Worm (Caenorhabditis elegans) whole organism, L4 larva: ENCODE data around the gene col-13.

Experiments used
- D1046.2 ChIP-seq: fragments of 200-800 bp; sonication (Bioruptor generic); IDR thresholded peaks from 2 replicates; pipeline ENCODE4 v1.3.6; 2022; ENCODE audit warnings: missing genetic modification characterization, missing compliant biosample characterization
- F37D6.2 ChIP-seq: sonication (generic microtip); optimal IDR thresholded peaks from 2 replicates; lab custom pipeline; 2016; ENCODE audit warnings: mild to moderate bottlenecking, missing genetic modification characterization, missing compliant biosample characterization
- F44E2.7 ChIP-seq: fragments of 200-800 bp; sonication (Bioruptor generic); IDR thresholded peaks from 2 replicates; pipeline ENCODE4 v2.1.2; 2022; ENCODE audit warnings: missing genetic modification characterization, missing compliant biosample characterization
- T20F7.1 ChIP-seq: fragments of 200-800 bp; sonication (Bioruptor generic); optimal IDR thresholded peaks from 2 replicates; lab custom pipeline; 2018; ENCODE audit warnings: mild to moderate bottlenecking, missing genetic modification characterization, missing compliant biosample characterization
- T26A8.4 ChIP-seq: fragments of 200-800 bp; sonication (Bioruptor generic); IDR thresholded peaks from 2 replicates; pipeline ENCODE4 v1.3.6; 2022; ENCODE audit warnings: missing genetic modification characterization, missing compliant biosample characterization
- Y5F2A.4 ChIP-seq: fragments of 200-800 bp; sonication (Bioruptor generic); optimal IDR thresholded peaks from 2 replicates; lab custom pipeline; 2018; ENCODE audit warnings: mild to moderate bottlenecking, missing genetic modification characterization, missing compliant biosample characterization
- ZK337.2 ChIP-seq: fragments of 200-800 bp; sonication (Bioruptor generic); IDR thresholded peaks from 2 replicates; pipeline ENCODE4 v1.3.6; 2022; ENCODE audit warnings: missing genetic modification reagents, missing genetic modification characterization, missing compliant biosample characterization
- arid-1 ChIP-seq: fragments of 200-800 bp; sonication (Bioruptor generic); conservative IDR thresholded peaks from 2 replicates; pipeline ENCODE4 v1.3.6; 2022; ENCODE audit warnings: missing genetic modification reagents, missing genetic modification characterization, missing compliant biosample characterization
- attf-4 ChIP-seq: sonication (generic microtip); optimal IDR thresholded peaks from 3 replicates; lab custom pipeline; 2017; ENCODE audit warnings: missing biosample characterization, missing genetic modification characterization
- ceh-28 ChIP-seq: fragments of 150-350 bp; optimal IDR thresholded peaks from 2 replicates; lab custom pipeline; 2014; ENCODE audit warnings: missing biosample characterization, missing genetic modification reagents, missing genetic modification characterization
- ceh-62 ChIP-seq: sonication (generic microtip); optimal IDR thresholded peaks from 2 replicates; lab custom pipeline; 2017; ENCODE audit warnings: missing biosample characterization, missing genetic modification characterization
- ctbp-1 ChIP-seq: fragments of 200-800 bp; sonication (Bioruptor generic); IDR thresholded peaks from 2 replicates; pipeline ENCODE4 v1.3.6; 2022; ENCODE audit warnings: missing genetic modification reagents, missing genetic modification characterization, missing compliant biosample characterization
- daf-19 ChIP-seq: fragments of 200-800 bp; sonication (Bioruptor generic); conservative IDR thresholded peaks from 2 replicates; pipeline ENCODE4 v1.3.6; 2022; ENCODE audit warnings: missing genetic modification characterization, missing compliant biosample characterization
- daf-8 ChIP-seq: fragments of 200-800 bp; sonication (Bioruptor generic); IDR thresholded peaks from 2 replicates; pipeline ENCODE4 v1.3.6; 2022; ENCODE audit warnings: missing genetic modification characterization, missing compliant biosample characterization
- dmd-8 ChIP-seq: fragments of 200-800 bp; sonication (Bioruptor generic); IDR thresholded peaks from 2 replicates; pipeline ENCODE4 v1.3.6; 2022; ENCODE audit warnings: missing genetic modification characterization, missing compliant biosample characterization
- duxl-1 ChIP-seq: sonication (generic microtip); optimal IDR thresholded peaks from 2 replicates; lab custom pipeline; 2016; ENCODE audit warnings: mild to moderate bottlenecking, missing genetic modification characterization, moderate library complexity, missing compliant biosample characterization; ENCODE audit not compliant: poor library complexity
- dve-1 ChIP-seq: sonication (generic microtip); optimal IDR thresholded peaks from 2 replicates; lab custom pipeline; 2017; ENCODE audit warnings: antibody characterized with exemption, mild to moderate bottlenecking, missing genetic modification characterization, missing compliant biosample characterization; ENCODE audit not compliant: insufficient read depth
- egl-27 ChIP-seq: sonication (generic microtip); optimal IDR thresholded peaks from 3 replicates; lab custom pipeline; 2017; ENCODE audit warnings: missing biosample characterization, missing genetic modification reagents, missing genetic modification characterization
- fkh-10 ChIP-seq: fragments of 150-350 bp; optimal IDR thresholded peaks from 2 replicates; lab custom pipeline; 2014; ENCODE audit warnings: missing biosample characterization, missing genetic modification reagents, missing genetic modification characterization
- fos-1 ChIP-seq: fragments of 150-350 bp; optimal IDR thresholded peaks from 2 replicates; lab custom pipeline; 2014; ENCODE audit warnings: missing biosample characterization, missing genetic modification characterization
- hif-1 ChIP-seq, 2 experiments: sonication (generic microtip); optimal IDR thresholded peaks; 2 replicates each; lab custom pipeline; 2016 to 2017; ENCODE audit warnings: missing compliant biosample characterization in 2 of 2, missing genetic modification characterization in 2 of 2, missing genetic modification reagents in 2 of 2, missing genotype in 2 of 2, mild to moderate bottlenecking in 1 of 2
- hlh-30 ChIP-seq: sonication (generic microtip); optimal IDR thresholded peaks from 2 replicates; lab custom pipeline; 2017; ENCODE audit warnings: antibody characterized with exemption, mild to moderate bottlenecking, missing genetic modification characterization, missing compliant biosample characterization; ENCODE audit not compliant: insufficient read depth
- lim-7 ChIP-seq: fragments of 200-800 bp; sonication (Bioruptor generic); IDR thresholded peaks from 2 replicates; pipeline ENCODE4 v1.3.6; 2022; ENCODE audit warnings: missing genetic modification characterization, missing compliant biosample characterization
- lin-1 ChIP-seq: fragments of 200-800 bp; sonication (Bioruptor generic); IDR thresholded peaks from 2 replicates; pipeline ENCODE4 v1.3.6; 2022; ENCODE audit warnings: missing genetic modification reagents, missing genetic modification characterization, missing compliant biosample characterization
- lin-13 ChIP-seq: fragments of 150-350 bp; optimal IDR thresholded peaks from 2 replicates; lab custom pipeline; 2014; ENCODE audit warnings: missing biosample characterization, missing genetic modification reagents, missing genetic modification characterization
- lin-15B ChIP-seq: fragments of 150-350 bp; sonication (generic microtip); optimal IDR thresholded peaks from 3 replicates; lab custom pipeline; 2014; ENCODE audit warnings: missing biosample characterization, missing genetic modification characterization
- lir-3 ChIP-seq: sonication (generic microtip); optimal IDR thresholded peaks from 2 replicates; lab custom pipeline; 2016; ENCODE audit warnings: mild to moderate bottlenecking, missing genetic modification characterization, missing compliant biosample characterization
- lsy-2 ChIP-seq, 2 experiments: fragments of 150-350 bp in 1 of 2; sonication (generic microtip) in 1 of 2; optimal IDR thresholded peaks; 2 replicates each; lab custom pipeline; 2014 to 2017; ENCODE audit warnings: missing biosample characterization in 2 of 2, missing genetic modification characterization in 2 of 2
- mes-2 ChIP-seq: sonication (generic microtip); optimal IDR thresholded peaks from 2 replicates; lab custom pipeline; 2016; ENCODE audit warnings: missing genotype, mild to moderate bottlenecking, missing genetic modification characterization, missing compliant biosample characterization; ENCODE audit not compliant: poor library complexity, severe bottlenecking
- mxl-2 ChIP-seq: fragments of 200-800 bp; sonication (Bioruptor generic); conservative IDR thresholded peaks from 2 replicates; pipeline ENCODE4 v1.3.6; 2022; ENCODE audit warnings: missing genetic modification reagents, missing genetic modification characterization, missing compliant biosample characterization
- mxl-3 ChIP-seq: fragments of 200-800 bp; sonication (Bioruptor generic); optimal IDR thresholded peaks from 2 replicates; lab custom pipeline; 2018; ENCODE audit warnings: mild to moderate bottlenecking, missing genetic modification characterization, missing compliant biosample characterization
- nhr-10 ChIP-seq: fragments of 150-350 bp; optimal IDR thresholded peaks from 2 replicates; lab custom pipeline; 2014; ENCODE audit warnings: missing biosample characterization, missing genetic modification characterization
- nhr-237 ChIP-seq: sonication (generic microtip); optimal IDR thresholded peaks from 2 replicates; lab custom pipeline; 2017; ENCODE audit warnings: missing biosample characterization, missing genetic modification characterization
- nhr-28 ChIP-seq: fragments of 150-350 bp; optimal IDR thresholded peaks from 2 replicates; lab custom pipeline; 2014; ENCODE audit warnings: missing biosample characterization, missing genetic modification characterization
- nhr-48 ChIP-seq: sonication (generic microtip); optimal IDR thresholded peaks from 2 replicates; lab custom pipeline; 2016; ENCODE audit warnings: mild to moderate bottlenecking, missing genetic modification characterization, missing compliant biosample characterization
- nhr-77 ChIP-seq: fragments of 150-350 bp; optimal IDR thresholded peaks from 2 replicates; lab custom pipeline; 2014; ENCODE audit warnings: missing biosample characterization, missing genetic modification characterization
- pha-4 ChIP-seq, 2 experiments: fragments of 150-350 bp in 1 of 2; fragments of 200-800 bp in 1 of 2; sonication (Bioruptor generic) in 1 of 2; IDR thresholded peaks in 1 of 2; optimal IDR thresholded peaks in 1 of 2; 2 replicates each; pipeline versions ENCODE4 v1.3.6 to Lab custom; 2014 to 2022; ENCODE audit warnings: missing genetic modification characterization in 2 of 2, missing genetic modification reagents in 2 of 2, missing biosample characterization in 1 of 2, missing compliant biosample characterization in 1 of 2
- pqm-1 ChIP-seq: sonication (generic microtip); optimal IDR thresholded peaks from 2 replicates; lab custom pipeline; 2017; ENCODE audit warnings: missing biosample characterization, missing genetic modification characterization
- skn-1 ChIP-seq: fragments of 150-350 bp; optimal IDR thresholded peaks from 2 replicates; lab custom pipeline; 2014; ENCODE audit warnings: missing biosample characterization, missing genetic modification characterization
- snpc-1.2 ChIP-seq: fragments of 200-800 bp; sonication (Bioruptor generic); IDR thresholded peaks from 2 replicates; pipeline ENCODE4 v1.3.6; 2022; ENCODE audit warnings: missing genetic modification reagents, missing genetic modification characterization, missing compliant biosample characterization
- spr-1 ChIP-seq: sonication (generic microtip); optimal IDR thresholded peaks from 2 replicates; lab custom pipeline; 2016; ENCODE audit warnings: mild to moderate bottlenecking, missing genetic modification characterization, missing compliant biosample characterization
- spr-3 ChIP-seq: fragments of 200-800 bp; sonication (Bioruptor generic); optimal IDR thresholded peaks from 2 replicates; lab custom pipeline; 2018; ENCODE audit warnings: mild to moderate bottlenecking, missing genetic modification characterization, missing compliant biosample characterization
- tra-1 ChIP-seq: fragments of 200-800 bp; sonication (Bioruptor generic); IDR thresholded peaks from 2 replicates; pipeline ENCODE4 v1.3.6; 2022; ENCODE audit warnings: missing genetic modification reagents, missing genetic modification characterization, missing compliant biosample characterization
- unc-130 ChIP-seq: sonication (generic microtip); optimal IDR thresholded peaks from 2 replicates; lab custom pipeline; 2016; ENCODE audit warnings: missing genetic modification reagents, missing genetic modification characterization, missing compliant biosample characterization
- vab-7 ChIP-seq: fragments of 200-800 bp; sonication (Bioruptor generic); IDR thresholded peaks from 2 replicates; pipeline ENCODE4 v1.3.6; 2022; ENCODE audit warnings: missing genetic modification reagents, missing genetic modification characterization, missing compliant biosample characterization
- zag-1 ChIP-seq: fragments of 150-350 bp; optimal IDR thresholded peaks from 2 replicates; lab custom pipeline; 2014; ENCODE audit warnings: missing biosample characterization, missing genetic modification characterization
- zfp-2 ChIP-seq: sonication (generic microtip); optimal IDR thresholded peaks from 2 replicates; lab custom pipeline; 2016; ENCODE audit warnings: mild to moderate bottlenecking, missing genetic modification characterization, missing compliant biosample characterization
- zip-11 ChIP-seq: fragments of 200-800 bp; sonication (Bioruptor generic); IDR thresholded peaks from 2 replicates; pipeline ENCODE4 v1.3.6; 2022; ENCODE audit warnings: missing genetic modification characterization, missing compliant biosample characterization
- zip-2 ChIP-seq: fragments of 150-350 bp; optimal IDR thresholded peaks from 2 replicates; lab custom pipeline; 2014; ENCODE audit warnings: missing biosample characterization, missing genetic modification characterization
- ztf-11 ChIP-seq: fragments of 150-350 bp; optimal IDR thresholded peaks from 2 replicates; lab custom pipeline; 2014; ENCODE audit warnings: missing biosample characterization, missing genetic modification characterization

Gene col-13

DNA sequence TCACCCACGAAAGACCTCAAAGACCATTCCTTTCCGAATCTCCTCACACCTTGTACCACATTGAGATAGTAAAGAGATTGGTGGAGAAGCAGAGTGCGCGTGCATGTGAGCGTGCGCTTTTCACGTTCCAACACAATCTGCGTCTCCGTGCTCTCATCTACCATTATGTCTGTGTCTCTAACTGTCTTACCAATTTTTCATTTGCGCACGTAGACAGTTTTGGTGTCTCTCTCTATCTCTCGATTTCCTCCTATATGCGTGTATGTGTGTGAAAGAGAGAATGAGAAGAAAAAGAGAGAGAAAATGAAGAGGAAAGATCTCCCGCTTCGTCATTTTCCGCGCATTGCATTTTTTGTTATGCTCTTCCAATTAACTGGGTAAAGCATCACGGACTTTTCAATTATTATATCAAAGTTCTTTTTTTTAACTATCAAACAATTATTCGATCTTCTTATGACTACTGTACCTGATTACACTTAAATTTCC, 44.9 kb upstream of the col-13 start (continued):
- peak; percentile 75 for TF ChIP-seq pha-4 (GFP tag; IDR thresholded peaks at IDR 0.05; lab: Robert Waterston, UW)
- peak; percentile 89 for TF ChIP-seq pha-4 (tag; optimal IDR thresholded peaks at IDR 0.05; lab: Kevin White, UChicago)
- TF ChIP-seq lim-7 (GFP tag; lab: Robert Waterston, UW): no peak
- TF ChIP-seq vab-7: peak; percentile 60; the same call in 1 of the 2 replicates
- TF ChIP-seq hlh-30 (tag; lab: Kevin White, UChicago): peak; percentile 98
- no peak for TF ChIP-seq Y5F2A.4 (GFP tag; lab: Kevin White, UChicago)
- peak; percentile 79 for TF ChIP-seq F37D6.2 (tag; lab: Kevin White, UChicago)
- no peak for TF ChIP-seq daf-19 (GFP tag; lab: Robert Waterston, UW)
- peak; percentile 89 for TF ChIP-seq nhr-77
- TF ChIP-seq mxl-2 (GFP tag; lab: Robert Waterston, UW): peak; percentile 73
- peak; percentile 96 for TF ChIP-seq nhr-28 (tag; lab: Kevin White, UChicago)
- TF ChIP-seq ceh-62 (tag; lab: Kevin White, UChicago): no peak
- TF ChIP-seq unc-130: no peak
- TF ChIP-seq nhr-10 (tag; lab: Kevin White, UChicago): peak; percentile 89
- TF ChIP-seq T26A8.4 (GFP tag; lab: Robert Waterston, UW): peak; percentile 84
- TF ChIP-seq duxl-1 (tag; lab: Kevin White, UChicago): peak; percentile 83
- TF ChIP-seq F44E2.7: no peak
- TF ChIP-seq dmd-8 (GFP tag; lab: Robert Waterston, UW): 0 out of 2 replicates have a peak, but pooled peaks have one; percentile 39
- no peak for TF ChIP-seq D1046.2 (GFP tag; lab: Robert Waterston, UW)
- TF ChIP-seq zip-2: peak; percentile 52
- no peak for TF ChIP-seq attf-4 (tag; lab: Kevin White, UChicago)
- peak; percentile 2 for TF ChIP-seq zfp-2 (tag; lab: Kevin White, UChicago)
- TF ChIP-seq hif-1 (tag; optimal IDR thresholded peaks at IDR 0.05; lab: Kevin White, UChicago): peak; percentile 98 to 100
- peak; percentile 97 for TF ChIP-seq dve-1 (tag; lab: Kevin White, UChicago)
- peak; percentile 83 for TF ChIP-seq tra-1 (GFP tag; lab: Robert Waterston, UW)
- TF ChIP-seq skn-1: peak; percentile 59
- peak; percentile 6 for TF ChIP-seq pqm-1 (tag; lab: Kevin White, UChicago)
- peak; percentile 13 for TF ChIP-seq fos-1 (tag; lab: Kevin White, UChicago)
- TF ChIP-seq egl-27: peak; percentile 14
- no peak for TF ChIP-seq daf-8
- peak; percentile 92 for TF ChIP-seq mxl-3 (GFP tag; lab: Kevin White, UChicago)
- no peak for TF ChIP-seq ztf-11 (tag; lab: Kevin White, UChicago)
- no peak for TF ChIP-seq lir-3 (tag; lab: Kevin White, UChicago)
- TF ChIP-seq mes-2 (tag; lab: Kevin White, UChicago): peak; percentile 81
- TF ChIP-seq zip-11 (GFP tag; lab: Robert Waterston, UW): no peak
- TF ChIP-seq lin-15B (tag; lab: Kevin White, UChicago): no peak
- peak; percentile 48 for TF ChIP-seq spr-1 (tag; lab: Kevin White, UChicago)
- TF ChIP-seq nhr-48 (tag; lab: Kevin White, UChicago): peak; percentile 93
- TF ChIP-seq ctbp-1: peak; percentile 94
- TF ChIP-seq ceh-28: peak; percentile 46
- TF ChIP-seq nhr-237: peak; percentile 25
- TF ChIP-seq spr-3 (GFP tag; lab: Kevin White, UChicago): peak; percentile 23
- no peak for TF ChIP-seq ZK337.2 (GFP tag; lab: Robert Waterston, UW)
- peak; percentile 91 for TF ChIP-seq fkh-10 (GFP tag; lab: Kevin White, UChicago)
- TF ChIP-seq arid-1: peak; percentile 82
- no peak for TF ChIP-seq zag-1 (tag; lab: Kevin White, UChicago)
- peak; percentile 74; the same call in 1 of the 2 replicates for TF ChIP-seq lin-1 (GFP tag; lab: Robert Waterston, UW)
- TF ChIP-seq lsy-2 (tag; optimal IDR thresholded peaks at IDR 0.05; lab: Kevin White, UChicago): peak; percentile 89 to 95
- no peak for TF ChIP-seq snpc-1.2 (GFP tag; lab: Robert Waterston, UW)
- TF ChIP-seq lin-13 (GFP tag; lab: Kevin White, UChicago): peak; percentile 90
- peak; percentile 54 for TF ChIP-seq T20F7.1
